Worm (Caenorhabditis elegans) whole organism, L3 larva: Measurements from ENCODE around the gene lgc-56.

Source experiments
- fkh-10 ChIP-seq: sonication (generic microtip); optimal IDR thresholded peaks from 2 replicates; lab custom pipeline; 2017; ENCODE audit warnings: missing biosample characterization, missing genetic modification reagents, missing genetic modification characterization
- nhr-76 ChIP-seq: fragments of 150-350 bp; sonication (generic microtip); optimal IDR thresholded peaks from 5 replicates; lab custom pipeline; 2014; ENCODE audit warnings: missing biosample characterization, missing genetic modification characterization
- sea-2 ChIP-seq: fragments of 150-350 bp; sonication (generic microtip); optimal IDR thresholded peaks from 4 replicates; lab custom pipeline; 2014; ENCODE audit warnings: missing biosample characterization, missing genetic modification reagents, missing genetic modification characterization
- unc-62 ChIP-seq: fragments of 150-350 bp; sonication (generic microtip); optimal IDR thresholded peaks from 4 replicates; lab custom pipeline; 2014; ENCODE audit warnings: missing biosample characterization, missing genetic modification reagents, missing genetic modification characterization
- ztf-11 ChIP-seq: fragments of 150-350 bp; optimal IDR thresholded peaks from 2 replicates; lab custom pipeline; 2014; ENCODE audit warnings: missing biosample characterization, missing genetic modification characterization

ce11 chrII:5103784-5104457 lies 26.3 kb upstream of the lgc-56 start, which contains the start of the genes C04G6.11 and mpk-2:
- TF ChIP-seq unc-62 (GFP tag; lab: Kevin White, UChicago) (no peak), nhr-76 (no peak), sea-2 (GFP tag; lab: Kevin White, UChicago) (no peak), fkh-10 (no peak), ztf-11 (tag; lab: Kevin White, UChicago) (no peak)
